Worm (Caenorhabditis elegans): Measurements from ENCODE around the gene ZK185.3.
A peak's percentile ranks its signal among the peaks of the same experiment; 100 is the strongest.

DNA sequence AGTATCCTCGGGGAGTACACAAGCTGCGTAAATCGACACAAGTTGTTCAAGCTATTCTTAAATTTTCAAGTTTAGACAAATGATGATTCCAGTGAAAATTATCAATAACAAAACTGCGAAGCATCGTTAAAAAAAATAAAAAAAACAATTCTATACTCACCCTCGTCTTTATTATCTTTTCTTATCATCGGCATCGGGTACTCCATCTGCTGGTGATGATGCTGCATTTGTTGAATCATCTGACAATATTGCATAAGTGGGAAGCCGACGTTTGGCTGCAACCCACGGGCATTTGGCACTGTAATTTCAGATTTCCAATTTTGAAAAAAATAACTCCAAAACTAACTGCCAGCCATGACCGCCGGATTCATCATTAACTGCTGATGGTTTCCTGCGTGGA, 48.9 kb downstream of the ZK185.3 start:
- TF ChIP-seq hlh-30 (tag; optimal IDR thresholded peaks at IDR 0.05; ENCODE audit: insufficient read depth) (peak; percentile 41), mdl-1 (tag; optimal IDR thresholded peaks at IDR 0.05) (no peak), daf-12 (tag; optimal IDR thresholded peaks at IDR 0.05) (no peak), ztf-11 (tag; optimal IDR thresholded peaks at IDR 0.05) (no peak), ztf-7 (tag; optimal IDR thresholded peaks at IDR 0.05) (no peak), lir-3 (tag; optimal IDR thresholded peaks at IDR 0.05) (no peak), unc-62 (GFP tag; optimal IDR thresholded peaks at IDR 0.05 in 1 of 2) (no peak), unc-62 (tag; optimal IDR thresholded peaks at IDR 0.05) (no peak), nhr-77 (tag; optimal IDR thresholded peaks at IDR 0.05) (no peak), dmd-8 (GFP tag; IDR thresholded peaks at IDR 0.05) (no peak)

Data from whole organism, L4 larva.